Fruit fly (Drosophila melanogaster): ENCODE data around the gene CycT.

CycT gene

DNA sequence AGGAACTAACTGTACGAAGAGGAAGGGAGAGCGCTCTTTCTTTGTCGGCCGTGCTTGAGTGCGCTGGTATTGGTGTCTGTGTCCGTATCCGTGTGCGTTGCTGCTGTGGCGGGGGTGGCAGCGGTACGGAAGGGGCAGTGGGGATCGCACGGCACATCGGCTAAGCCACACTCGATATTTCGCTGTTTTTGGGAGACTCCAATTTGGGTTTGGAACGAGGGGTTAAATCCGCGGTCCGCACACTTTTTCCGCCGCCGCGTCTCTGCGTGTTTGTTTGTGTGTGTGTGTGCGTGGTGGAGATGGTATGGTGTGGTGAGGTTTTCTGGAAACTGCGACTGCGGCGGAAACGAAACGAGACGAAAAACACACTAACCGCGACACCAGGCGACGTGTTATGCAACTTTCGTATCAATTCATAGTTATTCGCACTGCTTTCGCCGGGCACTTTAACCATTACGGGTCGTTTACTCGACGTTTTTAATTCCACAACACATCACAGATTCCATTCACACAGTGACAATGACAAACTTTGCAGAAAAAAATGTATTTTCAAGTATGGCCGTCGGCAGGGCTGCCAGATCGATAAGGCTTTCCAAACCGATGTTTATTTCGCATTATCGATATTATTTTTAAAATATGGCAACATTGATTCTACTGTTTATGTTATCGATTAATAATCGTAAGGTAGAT, at the start of gene CycT (continued):
- TF ChIP-seq pan (optimal IDR thresholded peaks at IDR 0.05) (no peak), pan (GFP tag; optimal IDR thresholded peaks at IDR 0.05 in 1 of 2, IDR thresholded peaks at IDR 0.05 in 1 of 2) (peak in 1 of 2 experiments; percentile 18), ham (GFP tag; IDR thresholded peaks at IDR 0.05) (no peak), caup (GFP tag; optimal IDR thresholded peaks at IDR 0.05; ENCODE audit: severe bottlenecking) (peak; percentile 78), bbx (GFP tag; IDR thresholded peaks at IDR 0.05; ENCODE audit: partially characterized antibody) (peak; percentile 93), HLH4C (GFP tag; IDR thresholded peaks at IDR 0.05; ENCODE audit: partially characterized antibody) (peak; percentile 89), CG7372 (GFP tag; IDR thresholded peaks at IDR 0.05) (no peak), Atf3 (GFP tag; optimal IDR thresholded peaks at IDR 0.05) (no peak), CG34376 (GFP tag; optimal IDR thresholded peaks at IDR 0.05) (peak; percentile 95), Stat92E (GFP tag; optimal IDR thresholded peaks at IDR 0.05) (peak in 1 of 3 experiments; percentile 75), Hmr (GFP tag; optimal IDR thresholded peaks at IDR 0.05) (peak; percentile 81), Neu2 (GFP tag; optimal IDR thresholded peaks at IDR 0.05; ENCODE audit: borderline replicate concordance) (no peak), Atf6 (GFP tag; IDR thresholded peaks at IDR 0.05) (peak; percentile 25; the same call in 1 of the 2 replicates), Mes4 (GFP tag; optimal IDR thresholded peaks at IDR 0.05) (peak; percentile 33), CG10274 (GFP tag; optimal IDR thresholded peaks at IDR 0.05) (no peak), CG18764 (GFP tag; optimal IDR thresholded peaks at IDR 0.05) (no peak), pita (GFP tag; optimal IDR thresholded peaks at IDR 0.05) (no peak), CG4424 (GFP tag; optimal IDR thresholded peaks at IDR 0.05) (no peak), CG11560 (tag; IDR thresholded peaks at IDR 0.05) (peak; percentile 75; the same call in 2 of the 3 replicates), ro (GFP tag; IDR thresholded peaks at IDR 0.05) (no peak), CG12104 (GFP tag; optimal IDR thresholded peaks at IDR 0.05) (peak; percentile 4), dimm (GFP tag; IDR thresholded peaks at IDR 0.05) (no peak), CG7786 (GFP tag; optimal IDR thresholded peaks at IDR 0.05) (no peak), Xbp1 (GFP tag; optimal IDR thresholded peaks at IDR 0.05) (peak; percentile 0), CkIIα-i1 (GFP tag; IDR thresholded peaks at IDR 0.05) (no peak), Fer3 (tag; optimal IDR thresholded peaks at IDR 0.05) (peak; percentile 45), jing (GFP tag; optimal IDR thresholded peaks at IDR 0.05) (no peak), CG15073 (GFP tag; optimal IDR thresholded peaks at IDR 0.05) (no peak), her (GFP tag; optimal IDR thresholded peaks at IDR 0.05) (peak; percentile 28), toy (GFP tag; IDR thresholded peaks at IDR 0.05) (no peak), z (GFP tag; IDR thresholded peaks at IDR 0.05) (no peak), dati (GFP tag; IDR thresholded peaks at IDR 0.05) (no peak), CG10654 (GFP tag; optimal IDR thresholded peaks at IDR 0.05) (no peak), CG15269 (tag; optimal IDR thresholded peaks at IDR 0.05) (no peak), CG17612 (GFP tag; IDR thresholded peaks at IDR 0.05) (no peak)

DNA sequence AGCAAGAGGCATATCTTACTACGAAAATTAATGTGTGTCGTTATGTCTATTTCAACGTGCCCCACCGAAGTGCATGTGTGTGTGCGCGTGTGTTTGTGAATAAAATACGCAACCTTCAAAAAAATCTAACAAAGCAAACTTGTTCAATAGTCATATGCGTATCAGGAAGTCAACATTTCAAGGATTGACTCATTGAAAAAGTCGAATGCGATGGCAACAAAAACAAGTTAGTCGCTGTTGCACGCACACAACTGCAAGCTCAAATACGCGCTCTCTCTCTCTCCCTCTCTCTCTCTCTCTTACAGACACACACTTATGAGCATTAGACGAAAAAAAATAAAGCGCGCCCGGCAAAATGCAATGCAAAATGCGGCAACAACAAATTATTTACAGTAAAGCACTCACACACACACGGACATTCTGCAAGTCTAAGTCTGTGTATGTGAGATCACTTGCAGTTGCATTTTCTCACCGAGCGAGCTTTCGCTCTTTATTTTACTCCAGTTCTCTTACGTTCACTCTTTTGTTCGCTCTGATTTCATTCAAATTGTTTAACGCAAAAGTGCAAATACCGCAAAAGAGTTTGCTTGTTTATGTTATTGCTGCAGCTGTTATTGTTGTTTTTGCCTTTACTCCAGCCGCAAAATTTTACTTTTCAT, 49.2 kb upstream of the CycT start:
- TF ChIP-seq CG30403 (GFP tag; optimal IDR thresholded peaks at IDR 0.05) (no peak), pnt (GFP tag; optimal IDR thresholded peaks at IDR 0.05) (no peak), lbe (GFP tag; optimal IDR thresholded peaks at IDR 0.05) (peak; percentile 45), cg (GFP tag; optimal IDR thresholded peaks at IDR 0.05) (peak; percentile 90), Trl (optimal IDR thresholded peaks at IDR 0.05) (peak; percentile 76 to 85), Trl (GFP tag; optimal IDR thresholded peaks at IDR 0.05) (no peak), bsh (GFP tag; optimal IDR thresholded peaks at IDR 0.05) (peak in 1 of 2 experiments; percentile 27), sqz (GFP tag; optimal IDR thresholded peaks at IDR 0.05) (peak; percentile 67), CG3163 (GFP tag; optimal IDR thresholded peaks at IDR 0.05) (peak; percentile 92), Sry-β (GFP tag; optimal IDR thresholded peaks at IDR 0.05) (no peak), chinmo (GFP tag; IDR thresholded peaks at IDR 0.05; ENCODE audit: partially characterized antibody) (peak; percentile 93; the same call in 3 of the 4 replicates), sd (tag; optimal IDR thresholded peaks at IDR 0.05) (peak; percentile 16), Drgx (GFP tag; IDR thresholded peaks at IDR 0.05) (peak; percentile 67), z (GFP tag; IDR thresholded peaks at IDR 0.05) (peak; percentile 73; the same call in 2 of the 3 replicates), D19A (tag; optimal IDR thresholded peaks at IDR 0.05) (no peak), ftz-f1 (GFP tag; optimal IDR thresholded peaks at IDR 0.05) (peak; percentile 14)
